Worm (Caenorhabditis elegans) whole organism, midembryonic: ENCODE data around the gene C33E10.1.
"Not testable (repeated sequence)": the region's sequence is repeated elsewhere in the genome, so short reads cannot be mapped to it uniquely, and the experiment has no call there.

Source experiments
- T22C8.4 ChIP-seq: fragments of 200-800 bp; sonication (Bioruptor generic); IDR thresholded peaks from 2 replicates; pipeline ENCODE4 v1.3.6; 2022; ENCODE audit warnings: missing genetic modification characterization, missing compliant biosample characterization
- cog-1 ChIP-seq: sonication (generic microtip); optimal IDR thresholded peaks from 2 replicates; lab custom pipeline; 2016; ENCODE audit warnings: missing genetic modification characterization, missing compliant biosample characterization
- flt-1 ChIP-seq: fragments of 200-800 bp; sonication (Bioruptor generic); IDR thresholded peaks from 2 replicates; pipeline ENCODE4 v1.3.6; 2022; ENCODE audit warnings: missing genetic modification characterization, missing compliant biosample characterization
- klf-2 ChIP-seq: fragments of 200-800 bp; sonication (Bioruptor generic); conservative IDR thresholded peaks from 2 replicates; pipeline ENCODE4 v1.3.6; 2022; ENCODE audit warnings: missing genetic modification reagents, missing genetic modification characterization, missing compliant biosample characterization
- med-1 ChIP-seq: sonication (generic microtip); optimal IDR thresholded peaks from 2 replicates; lab custom pipeline; 2017; ENCODE audit warnings: missing genetic modification characterization, mild to moderate bottlenecking, missing compliant biosample characterization, antibody characterized with exemption, missing genetic modification reagents; ENCODE audit not compliant: insufficient read depth
- ref-1 ChIP-seq: fragments of 200-800 bp; sonication (Bioruptor generic); conservative IDR thresholded peaks from 2 replicates; pipeline ENCODE4 v1.3.6; 2022; ENCODE audit warnings: missing genetic modification reagents, missing genetic modification characterization, missing compliant biosample characterization
- tab-1 ChIP-seq: fragments of 200-800 bp; sonication (Bioruptor generic); IDR thresholded peaks from 2 replicates; pipeline ENCODE4 v1.3.6; 2022; ENCODE audit warnings: missing genetic modification characterization, missing compliant biosample characterization
- ztf-23 ChIP-seq: fragments of 200-800 bp; sonication (Bioruptor generic); IDR thresholded peaks from 2 replicates; pipeline ENCODE4 v1.3.6; 2022; ENCODE audit warnings: missing genetic modification reagents, missing genetic modification characterization, missing compliant biosample characterization
- ztf-29 ChIP-seq: fragments of 200-800 bp; sonication (Bioruptor generic); IDR thresholded peaks from 2 replicates; pipeline ENCODE4 v1.3.6; 2022; ENCODE audit warnings: missing genetic modification reagents, missing genetic modification characterization, missing compliant biosample characterization

C33E10.1 gene

DNA sequence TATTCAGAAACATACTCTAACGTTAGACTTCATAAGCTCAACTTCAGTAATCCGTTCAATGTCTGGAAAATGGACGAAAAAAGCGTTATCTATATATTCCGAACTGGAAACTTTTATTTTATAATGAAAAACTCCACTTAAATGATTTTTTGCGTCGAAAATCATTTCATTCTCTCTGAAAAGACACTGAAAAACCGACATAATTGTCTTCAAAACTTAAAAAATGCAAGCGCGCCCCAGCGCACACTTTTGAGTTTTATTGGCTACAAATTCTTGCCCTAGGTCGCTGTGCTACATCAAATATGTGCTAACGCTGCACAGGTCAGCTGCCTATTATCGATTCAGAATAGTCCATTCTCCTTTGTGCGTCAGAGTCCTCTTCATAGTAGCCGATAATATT lies at the start of gene C33E10.1:
Gene C33E10.1 (plus strand): TSS at position 301 of the 400 bp plus-strand sequence.
- TF ChIP-seq ztf-23 (0 out of 2 replicates have a peak, but pooled peaks have one; percentile 25), flt-1 (GFP tag; lab: Robert Waterston, UW) (peak; percentile 30; the same call in 1 of the 2 replicates)

DNA sequence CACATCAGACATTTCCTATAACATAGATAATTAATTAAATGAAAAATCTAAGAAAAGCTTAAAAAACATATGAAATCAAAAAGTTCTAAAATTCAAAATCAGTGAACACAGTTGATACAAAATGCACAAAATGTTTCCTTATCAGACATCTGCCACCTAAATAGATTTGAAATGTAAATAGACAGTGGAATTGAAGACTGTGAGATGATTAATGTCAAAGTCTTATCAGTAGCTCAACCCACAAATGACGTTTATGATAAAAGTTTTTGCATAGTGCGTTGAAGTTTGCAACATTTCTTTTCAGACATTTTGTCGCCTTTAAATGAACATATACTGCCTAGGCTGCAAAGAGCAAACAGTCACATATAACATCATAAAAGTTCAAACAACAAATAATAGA lies 48.3 kb upstream of the C33E10.1 start, which contains the start of gene Y40C7B.4:
Gene Y40C7B.4 (minus strand): TSS at position 19 of the 400 bp plus-strand sequence.
- TF ChIP-seq ztf-29 (GFP tag; lab: Robert Waterston, UW) (no peak), klf-2 (no peak), T22C8.4 (GFP tag; lab: Robert Waterston, UW) (no peak), ztf-23 (no peak), cog-1 (tag; lab: Kevin White, UChicago) (no peak), flt-1 (GFP tag; lab: Robert Waterston, UW) (no peak), ref-1 (GFP tag; lab: Robert Waterston, UW) (no peak), tab-1 (no peak)

DNA sequence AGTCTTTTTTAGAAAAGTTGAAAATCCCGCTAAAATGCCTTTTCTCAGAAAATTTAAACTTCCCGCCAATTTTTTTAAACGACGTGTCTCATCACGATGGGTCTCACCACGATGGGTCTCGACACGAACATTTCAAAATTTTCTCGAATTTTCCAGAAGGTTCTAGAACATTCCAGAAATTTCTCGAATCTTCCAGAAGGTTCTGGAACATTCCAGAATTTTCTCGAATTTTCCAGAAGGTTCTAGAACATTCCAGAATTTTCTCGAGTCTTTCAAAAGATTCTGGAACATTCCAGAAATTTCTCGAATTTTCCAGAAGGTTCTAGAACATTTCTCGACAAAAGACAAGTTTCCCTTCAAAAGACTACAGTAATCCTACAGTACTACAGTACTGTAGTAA lies 16.6 kb upstream of the C33E10.1 start:
- TF ChIP-seq med-1: no peak
- no peak for TF ChIP-seq cog-1 (tag; lab: Kevin White, UChicago)
- peak; percentile 87 for TF ChIP-seq flt-1 (GFP tag; lab: Robert Waterston, UW)

DNA sequence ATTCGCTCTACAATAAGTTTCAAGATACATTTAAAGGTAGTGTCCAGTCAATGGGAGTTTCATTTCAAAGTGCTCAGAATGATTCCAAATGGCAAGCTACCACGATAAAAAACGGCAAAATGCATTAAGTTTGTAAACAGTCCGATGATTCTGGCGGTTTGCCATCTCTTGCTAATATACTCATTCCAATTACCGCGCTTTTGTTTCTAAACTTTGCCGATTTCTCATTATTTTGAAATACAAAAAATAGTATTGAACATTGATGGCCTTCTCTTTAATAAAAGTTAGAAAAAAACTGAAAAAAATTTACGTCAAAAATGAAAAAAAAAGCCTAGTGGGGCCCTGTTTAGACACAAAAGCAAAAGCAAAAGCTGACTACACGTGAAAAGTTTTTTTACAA lies 11.0 kb upstream of the C33E10.1 start:
- TF ChIP-seq cog-1 (tag; lab: Kevin White, UChicago) (no peak), T22C8.4 (GFP tag; lab: Robert Waterston, UW) (no peak), ztf-29 (GFP tag; lab: Robert Waterston, UW) (no peak), flt-1 (GFP tag; lab: Robert Waterston, UW) (no peak), ref-1 (GFP tag; lab: Robert Waterston, UW) (no peak), ztf-23 (no peak), tab-1 (no peak), med-1 (no peak), klf-2 (no peak)

DNA sequence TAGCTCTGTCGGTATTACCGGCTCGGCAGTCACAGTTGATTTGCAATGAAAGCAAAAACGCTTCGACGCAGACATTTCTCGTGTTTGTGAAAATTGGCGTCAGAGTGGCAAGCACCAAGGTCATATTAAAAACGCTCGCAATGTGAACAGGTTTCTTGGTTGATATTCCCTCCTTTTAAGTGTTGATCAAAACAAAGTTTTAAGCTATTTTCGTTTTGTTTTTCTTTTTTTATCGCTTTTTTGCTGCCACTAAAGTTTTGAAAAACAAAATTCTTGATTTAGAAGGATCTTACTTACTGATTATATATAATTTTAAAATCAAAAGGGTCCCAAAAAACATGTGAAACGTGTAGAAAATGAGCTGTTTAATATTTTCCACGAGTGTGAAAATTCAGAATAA lies 10.3 kb upstream of the C33E10.1 start, which contains the start of gene C33E10.8:
Gene C33E10.8 (minus strand): TSS at position 101 of the 400 bp plus-strand sequence.
- TF ChIP-seq cog-1 (tag; lab: Kevin White, UChicago) (no peak), flt-1 (GFP tag; lab: Robert Waterston, UW) (no peak), klf-2 (no peak), tab-1 (no peak), ref-1 (GFP tag; lab: Robert Waterston, UW) (no peak), T22C8.4 (GFP tag; lab: Robert Waterston, UW) (no peak), med-1 (no peak), ztf-23 (no peak), ztf-29 (GFP tag; lab: Robert Waterston, UW) (no peak)

DNA sequence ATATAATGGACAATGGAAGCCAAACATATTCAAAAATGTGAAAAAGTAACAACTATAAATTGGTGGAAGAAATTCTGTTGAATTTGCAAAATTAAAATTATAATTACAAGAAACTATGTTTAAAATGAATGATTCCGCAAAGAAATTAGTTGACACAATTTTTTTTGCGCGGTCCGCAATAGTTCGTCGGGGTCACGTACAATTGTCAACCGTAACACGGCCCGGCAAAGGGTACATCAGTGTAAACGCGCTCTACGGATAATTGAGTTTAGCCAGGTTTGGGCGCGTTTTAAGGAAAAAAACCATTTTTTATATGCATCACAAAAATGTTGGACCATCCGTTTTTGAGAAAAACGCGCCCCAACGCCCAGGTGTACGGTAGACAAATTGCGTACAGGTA lies 7.6 kb upstream of the C33E10.1 start:
- TF ChIP-seq ztf-29 (GFP tag; lab: Robert Waterston, UW) (no peak), tab-1 (no peak), ztf-23 (no peak), T22C8.4 (GFP tag; lab: Robert Waterston, UW) (no peak), klf-2 (no peak), cog-1 (tag; lab: Kevin White, UChicago) (no peak), ref-1 (GFP tag; lab: Robert Waterston, UW) (no peak), flt-1 (GFP tag; lab: Robert Waterston, UW) (no peak), med-1 (no peak)

DNA sequence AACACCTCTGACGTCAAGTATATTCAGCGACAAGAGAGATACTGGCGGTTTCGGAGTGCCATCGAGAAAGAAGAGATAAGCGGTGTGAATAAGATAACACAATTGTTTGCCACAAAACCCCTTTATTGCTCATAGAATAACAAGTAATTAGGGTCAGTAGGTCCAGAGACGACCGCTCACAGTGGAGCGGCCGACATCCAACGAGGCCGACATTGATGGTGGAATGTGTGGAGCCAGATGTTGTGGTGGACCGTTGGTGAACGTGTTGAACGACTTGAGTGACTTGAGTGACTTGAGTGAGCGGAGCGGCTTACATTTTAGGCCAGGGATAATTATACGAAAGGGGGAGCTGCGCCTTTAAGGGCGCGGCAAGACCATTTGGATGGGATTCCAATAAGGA lies 4.3 kb upstream of the C33E10.1 start:
- TF ChIP-seq flt-1 (GFP tag; lab: Robert Waterston, UW): no peak
- no peak for TF ChIP-seq T22C8.4 (GFP tag; lab: Robert Waterston, UW)
- no peak for TF ChIP-seq ref-1 (GFP tag; lab: Robert Waterston, UW)
- no peak for TF ChIP-seq ztf-23
- 0 out of 2 replicates have a peak, but pooled peaks have one; percentile 15 for TF ChIP-seq tab-1
- no peak for TF ChIP-seq klf-2
- no peak for TF ChIP-seq cog-1 (tag; lab: Kevin White, UChicago)
- no peak for TF ChIP-seq ztf-29 (GFP tag; lab: Robert Waterston, UW)

DNA sequence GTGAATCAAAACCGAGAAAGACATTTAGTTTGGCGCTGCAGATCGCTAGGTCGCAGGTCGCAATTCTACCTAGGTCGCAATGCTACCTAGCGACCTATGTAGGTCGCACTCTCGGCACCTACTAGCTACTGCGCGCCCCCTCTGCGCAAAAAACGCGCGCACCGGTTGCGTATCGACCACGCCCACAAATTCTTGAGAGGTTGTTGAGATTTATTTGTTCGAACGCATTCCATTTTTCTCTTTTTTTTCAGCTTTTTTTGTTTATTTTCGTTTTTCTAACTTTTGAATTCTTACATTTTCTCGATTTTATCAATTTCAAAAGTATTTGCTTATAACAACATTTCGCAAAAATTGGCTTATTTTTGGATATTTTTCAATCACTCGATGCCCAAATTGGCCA lies 3.1 kb upstream of the C33E10.1 start, which contains the start of gene C33E10.10:
Gene C33E10.10 (minus strand): TSS at position 101 of the 400 bp plus-strand sequence.
- TF ChIP-seq flt-1 (GFP tag; lab: Robert Waterston, UW) (no peak), ref-1 (GFP tag; lab: Robert Waterston, UW) (no peak), klf-2 (no peak), T22C8.4 (GFP tag; lab: Robert Waterston, UW) (no peak), tab-1 (no peak), med-1 (no peak), ztf-23 (no peak), cog-1 (tag; lab: Kevin White, UChicago) (no peak), ztf-29 (GFP tag; lab: Robert Waterston, UW) (no peak)

DNA sequence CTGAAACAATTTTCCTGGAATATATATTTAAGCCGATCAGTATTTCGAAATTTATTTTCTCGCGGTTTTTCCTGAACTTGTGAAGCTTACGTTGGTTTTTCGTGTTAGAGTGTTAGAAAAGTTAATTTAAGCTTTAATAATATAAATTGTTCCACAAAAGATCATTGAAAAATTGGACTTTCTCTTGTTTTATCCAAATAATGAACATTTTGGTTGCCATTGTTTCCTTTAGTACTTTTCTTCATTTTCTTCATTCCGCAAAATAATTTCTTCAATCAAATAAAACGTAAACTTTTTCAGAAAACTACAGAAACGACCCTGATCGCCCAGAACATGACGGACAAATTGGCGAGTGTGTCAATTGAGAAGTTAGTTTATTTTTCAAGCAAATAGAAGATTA lies 2.6 kb upstream of the C33E10.1 start, which contains the start of gene fbxa-120:
Gene fbxa-120 (plus strand): TSS at position 301 of the 400 bp plus-strand sequence.
- TF ChIP-seq cog-1 (tag; lab: Kevin White, UChicago) (no peak), tab-1 (no peak), flt-1 (GFP tag; lab: Robert Waterston, UW) (no peak), klf-2 (no peak), ref-1 (GFP tag; lab: Robert Waterston, UW) (no peak), ztf-23 (no peak), T22C8.4 (GFP tag; lab: Robert Waterston, UW) (no peak), ztf-29 (GFP tag; lab: Robert Waterston, UW) (no peak), med-1 (no peak)

DNA sequence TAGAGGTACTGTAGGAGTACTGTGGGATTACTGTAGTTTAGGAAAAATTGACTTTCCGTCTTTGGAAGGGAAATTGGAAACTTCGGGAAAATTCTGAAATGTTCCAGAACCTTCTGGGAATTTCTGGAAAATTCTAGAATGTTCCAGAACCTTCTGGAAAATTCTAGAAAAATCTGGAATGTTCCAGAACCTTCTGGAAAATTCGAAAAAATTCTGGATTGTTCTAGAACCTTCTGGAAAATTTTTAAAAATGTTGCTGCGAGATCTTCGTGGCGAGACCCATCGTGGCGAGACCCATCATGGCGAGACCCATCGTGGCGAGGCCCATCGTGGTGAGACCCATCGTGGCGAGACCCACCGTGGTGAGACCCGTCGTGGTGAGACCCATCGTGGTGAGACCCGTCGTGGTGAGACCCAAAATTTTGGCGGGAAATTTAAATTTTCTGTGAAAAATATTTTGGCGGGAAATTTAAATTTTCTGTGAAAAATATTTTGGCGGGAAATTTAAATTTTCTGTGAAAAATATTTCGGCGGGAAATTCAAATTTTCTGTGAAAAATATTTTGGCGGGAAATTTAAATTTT lies 5.8 kb downstream of the C33E10.1 start, which contains the start of gene C53C11.4:
Gene C53C11.4 (plus strand): TSS at position 179 of the 583 bp plus-strand sequence.
- not testable (repeated sequence) for TF ChIP-seq flt-1 (GFP tag; lab: Robert Waterston, UW); ztf-23; med-1
